Fruit fly (Drosophila melanogaster): ENCODE data around the gene CG11226.
A peak's percentile ranks its signal among the peaks of the same experiment; 100 is the strongest.

The CG11226 gene

dm6 chr3L:22820190-22820589 lies 16.7 kb upstream of the CG11226 start:
- TF ChIP-seq esn (GFP tag; optimal IDR thresholded peaks at IDR 0.05) (peak; percentile 0), dac (GFP tag; optimal IDR thresholded peaks at IDR 0.05) (no peak), svp (GFP tag) (peak; percentile 78), achi (GFP tag; optimal IDR thresholded peaks at IDR 0.05) (no peak), Hr38 (GFP tag; optimal IDR thresholded peaks at IDR 0.05) (no peak), CG6163 (GFP tag; IDR thresholded peaks at IDR 0.05) (0 out of 3 replicates have a peak, but pooled peaks have one; percentile 47), Gug (GFP tag; IDR thresholded peaks at IDR 0.05) (no peak), salr (GFP tag; optimal IDR thresholded peaks at IDR 0.05) (no peak), topi (GFP tag; optimal IDR thresholded peaks at IDR 0.05) (no peak), Eip78C (GFP tag) (peak; percentile 17), Ets96B (tag; optimal IDR thresholded peaks at IDR 0.05) (no peak), CG3919 (GFP tag; optimal IDR thresholded peaks at IDR 0.05) (no peak), CG3032 (tag; optimal IDR thresholded peaks at IDR 0.05) (no peak), ss (GFP tag; optimal IDR thresholded peaks at IDR 0.05) (peak; percentile 18 to 23), dsx (GFP tag; optimal IDR thresholded peaks at IDR 0.05; ENCODE audit: poor library complexity, severe bottlenecking) (peak; percentile 12)

DNA sequence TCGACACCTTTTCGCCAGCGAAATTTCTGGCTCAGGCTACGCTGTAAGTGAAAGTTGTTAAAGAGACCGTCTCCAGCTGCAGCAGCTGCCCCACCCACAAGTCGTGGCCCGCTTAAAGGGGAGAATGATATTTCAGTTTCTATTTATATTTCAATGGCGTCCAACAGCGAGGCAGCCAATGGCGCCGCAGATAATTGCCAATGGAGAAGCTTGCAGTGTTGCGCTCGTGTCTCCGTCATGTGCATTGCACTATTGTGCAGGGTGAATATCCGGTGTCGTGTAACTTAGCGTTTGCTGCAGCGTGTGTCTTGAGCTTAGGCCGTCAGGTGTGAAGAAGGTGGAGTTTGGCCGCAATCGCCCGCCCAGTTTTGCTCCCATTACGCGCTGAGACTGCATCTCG lies 15.5 kb upstream of the CG11226 start:
- TF ChIP-seq Met (GFP tag; optimal IDR thresholded peaks at IDR 0.05) (no peak), Sox102F (GFP tag; optimal IDR thresholded peaks at IDR 0.05) (no peak), CG31627 (GFP tag; optimal IDR thresholded peaks at IDR 0.05) (no peak), CG8632 (GFP tag; optimal IDR thresholded peaks at IDR 0.05) (no peak), Ets96B (tag; optimal IDR thresholded peaks at IDR 0.05) (no peak), fd85E (GFP tag; optimal IDR thresholded peaks at IDR 0.05) (no peak), CG8319 (GFP tag; optimal IDR thresholded peaks at IDR 0.05) (no peak), topi (GFP tag; optimal IDR thresholded peaks at IDR 0.05) (no peak), acj6 (GFP tag; optimal IDR thresholded peaks at IDR 0.05) (no peak), CG15336 (GFP tag; IDR thresholded peaks at IDR 0.05) (no peak), Gug (GFP tag; IDR thresholded peaks at IDR 0.05) (no peak), CG10669 (GFP tag; optimal IDR thresholded peaks at IDR 0.05) (no peak), CG32006 (GFP tag; optimal IDR thresholded peaks at IDR 0.05) (no peak), pdm3 (GFP tag; optimal IDR thresholded peaks at IDR 0.05) (no peak), CG11294 (GFP tag; IDR thresholded peaks at IDR 0.05) (no peak)

DNA sequence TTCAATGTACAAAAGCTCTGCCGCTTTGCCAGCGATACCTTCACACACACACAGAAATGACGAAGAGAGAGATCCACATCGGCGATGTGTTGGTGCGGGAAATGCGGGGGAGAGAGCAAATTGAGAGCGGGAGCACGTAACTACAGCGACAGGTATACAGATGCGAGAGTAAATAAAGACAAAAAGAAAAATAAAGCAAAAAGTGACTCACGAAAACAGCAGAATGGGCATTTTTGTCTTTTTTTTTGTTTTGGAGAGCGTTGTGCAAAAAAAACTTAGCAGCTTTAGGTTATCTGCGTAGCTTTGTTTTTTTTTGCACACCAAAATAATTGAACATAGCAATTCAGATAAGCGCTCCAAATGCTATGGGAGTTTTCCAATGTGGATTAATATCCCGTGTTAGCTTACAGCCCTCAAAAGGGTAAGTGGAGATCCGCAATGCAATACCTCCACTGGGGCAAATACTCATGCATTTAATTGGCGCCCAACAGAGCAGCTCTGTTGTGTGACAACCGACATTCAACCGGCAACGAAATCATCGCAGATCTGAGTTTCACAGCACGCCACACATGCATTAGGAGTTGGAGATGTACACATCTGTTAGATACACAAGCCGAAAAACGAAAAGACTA lies 14.2 kb upstream of the CG11226 start:
- TF ChIP-seq CG4318 (GFP tag; optimal IDR thresholded peaks at IDR 0.05) (no peak), CG1621 (tag; optimal IDR thresholded peaks at IDR 0.05) (peak; percentile 88), Eip93F (GFP tag; optimal IDR thresholded peaks at IDR 0.05) (peak; percentile 50), svp (GFP tag) (peak; percentile 85), dac (GFP tag; optimal IDR thresholded peaks at IDR 0.05) (peak; percentile 54), fd59A (GFP tag; optimal IDR thresholded peaks at IDR 0.05) (peak; percentile 60), Sox102F (GFP tag; optimal IDR thresholded peaks at IDR 0.05) (peak; percentile 71), salr (GFP tag; optimal IDR thresholded peaks at IDR 0.05) (peak; percentile 61 to 79), CG11762 (GFP tag; optimal IDR thresholded peaks at IDR 0.05; ENCODE audit: insufficient read depth) (peak; percentile 85), eg (GFP tag; IDR thresholded peaks at IDR 0.05) (peak; percentile 99), spab (GFP tag; optimal IDR thresholded peaks at IDR 0.05) (peak; percentile 85), Met (GFP tag; optimal IDR thresholded peaks at IDR 0.05) (peak; percentile 65), CG3919 (GFP tag; optimal IDR thresholded peaks at IDR 0.05) (peak; percentile 79), CG6163 (GFP tag; IDR thresholded peaks at IDR 0.05) (peak; percentile 97), net (GFP tag; optimal IDR thresholded peaks at IDR 0.05) (peak; percentile 89), topi (GFP tag; optimal IDR thresholded peaks at IDR 0.05) (peak; percentile 77), Gug (GFP tag; IDR thresholded peaks at IDR 0.05) (peak; percentile 82), Lpt (GFP tag; optimal IDR thresholded peaks at IDR 0.05) (peak; percentile 92), Ets21C (GFP tag; optimal IDR thresholded peaks at IDR 0.05) (no peak), achi (GFP tag; optimal IDR thresholded peaks at IDR 0.05) (peak; percentile 75), Blimp-1 (GFP tag; optimal IDR thresholded peaks at IDR 0.05) (peak; percentile 71), Hr4 (GFP tag; optimal IDR thresholded peaks at IDR 0.05) (peak; percentile 46), CG3032 (tag; optimal IDR thresholded peaks at IDR 0.05) (peak; percentile 68), Ets96B (tag; optimal IDR thresholded peaks at IDR 0.05) (peak; percentile 66), CG7368 (GFP tag; optimal IDR thresholded peaks at IDR 0.05) (peak; percentile 59), CG32006 (GFP tag; optimal IDR thresholded peaks at IDR 0.05) (peak; percentile 74), CG6854 (GFP tag; optimal IDR thresholded peaks at IDR 0.05) (peak; percentile 96), CG6276 (GFP tag; optimal IDR thresholded peaks at IDR 0.05) (peak; percentile 97), CG10669 (GFP tag; optimal IDR thresholded peaks at IDR 0.05) (peak; percentile 80), CG16779 (tag; optimal IDR thresholded peaks at IDR 0.05) (peak; percentile 96), esn (GFP tag; optimal IDR thresholded peaks at IDR 0.05) (peak; percentile 66), CG34406 (GFP tag; optimal IDR thresholded peaks at IDR 0.05) (peak; percentile 74), CG9139 (GFP tag; optimal IDR thresholded peaks at IDR 0.05) (peak; percentile 97)

All from whole organism, prepupa.